Fruit fly (Drosophila melanogaster): ENCODE data around the gene Ugalt.

Ugalt gene

dm6 chrX:2703693-2704092 lies at the start of gene Ugalt (continued):
- TF ChIP-seq Side (GFP tag; optimal IDR thresholded peaks at IDR 0.05) (peak; percentile 100), sima (GFP tag; optimal IDR thresholded peaks at IDR 0.05) (peak; percentile 100), ATbp (GFP tag; optimal IDR thresholded peaks at IDR 0.05) (peak; percentile 100), ftz-f1 (GFP tag; optimal IDR thresholded peaks at IDR 0.05) (peak; percentile 99), CG7987 (GFP tag; optimal IDR thresholded peaks at IDR 0.05) (peak; percentile 100), CG13775 (GFP tag; optimal IDR thresholded peaks at IDR 0.05) (peak; percentile 100), E2f1 (GFP tag; IDR thresholded peaks at IDR 0.05) (peak; percentile 100), CG11695 (GFP tag; IDR thresholded peaks at IDR 0.05) (peak; percentile 100), CG6272 (GFP tag; IDR thresholded peaks at IDR 0.05) (peak; percentile 100), Gug (GFP tag; IDR thresholded peaks at IDR 0.05) (peak; percentile 100), Deaf1 (tag; optimal IDR thresholded peaks at IDR 0.05) (peak; percentile 95), CG1792 (GFP tag; optimal IDR thresholded peaks at IDR 0.05) (peak; percentile 100), CG13296 (GFP tag; optimal IDR thresholded peaks at IDR 0.05) (peak; percentile 100), tin (GFP tag; optimal IDR thresholded peaks at IDR 0.05) (peak; percentile 100), CG30431 (GFP tag; optimal IDR thresholded peaks at IDR 0.05) (peak; percentile 100), CG10274 (GFP tag; optimal IDR thresholded peaks at IDR 0.05) (peak; percentile 99), grn (GFP tag; optimal IDR thresholded peaks at IDR 0.05) (peak; percentile 99), Dll (GFP tag; IDR thresholded peaks at IDR 0.05; ENCODE audit: partially characterized antibody) (0 out of 4 replicates have a peak, but pooled peaks have one; percentile 24), gfzf (GFP tag; optimal IDR thresholded peaks at IDR 0.05) (peak; percentile 55), CG12942 (GFP tag; optimal IDR thresholded peaks at IDR 0.05) (peak; percentile 100), pnt (GFP tag; optimal IDR thresholded peaks at IDR 0.05) (peak; percentile 100), MTF-1 (GFP tag; optimal IDR thresholded peaks at IDR 0.05; ENCODE audit: borderline replicate concordance) (peak; percentile 100), dimm (GFP tag; IDR thresholded peaks at IDR 0.05) (peak; percentile 100), CG4820 (GFP tag; optimal IDR thresholded peaks at IDR 0.05) (peak; percentile 100), Pdp1 (GFP tag; optimal IDR thresholded peaks at IDR 0.05) (peak; percentile 100), z (GFP tag; IDR thresholded peaks at IDR 0.05) (peak; percentile 93), pum (GFP tag; optimal IDR thresholded peaks at IDR 0.05) (peak; percentile 100), mirr (GFP tag; optimal IDR thresholded peaks at IDR 0.05) (peak; percentile 100), h (optimal IDR thresholded peaks at IDR 0.05) (no peak), CG15601 (tag; optimal IDR thresholded peaks at IDR 0.05) (peak; percentile 99), Dip3 (GFP tag; optimal IDR thresholded peaks at IDR 0.05) (peak; percentile 100), lbe (GFP tag; optimal IDR thresholded peaks at IDR 0.05) (peak; percentile 99), CG9817 (tag; optimal IDR thresholded peaks at IDR 0.05) (peak; percentile 100), CG14965 (GFP tag; optimal IDR thresholded peaks at IDR 0.05; ENCODE audit: borderline replicate concordance) (peak; percentile 96), btn (GFP tag; optimal IDR thresholded peaks at IDR 0.05) (peak; percentile 100), unpg (GFP tag; optimal IDR thresholded peaks at IDR 0.05) (peak; percentile 100), CG7839 (tag; optimal IDR thresholded peaks at IDR 0.05) (peak; percentile 100), lilli (GFP tag; optimal IDR thresholded peaks at IDR 0.05) (peak; percentile 100), CG10654 (GFP tag; optimal IDR thresholded peaks at IDR 0.05) (peak; percentile 100), slp2 (GFP tag; optimal IDR thresholded peaks at IDR 0.05) (peak; percentile 100), CG4404 (GFP tag; IDR thresholded peaks at IDR 0.05) (peak; percentile 100), CG3281 (GFP tag; optimal IDR thresholded peaks at IDR 0.05) (peak; percentile 100), CG2120 (GFP tag; optimal IDR thresholded peaks at IDR 0.05) (peak; percentile 100), aop (GFP tag; IDR thresholded peaks at IDR 0.05) (peak; percentile 100), hb (GFP tag; IDR thresholded peaks at IDR 0.05; ENCODE audit: partially characterized antibody) (no peak), CG11456 (GFP tag; IDR thresholded peaks at IDR 0.05) (peak; percentile 100), Lhr (GFP tag; optimal IDR thresholded peaks at IDR 0.05) (peak; percentile 100), CG1603 (tag; optimal IDR thresholded peaks at IDR 0.05) (peak; percentile 99), CG1529 (GFP tag; optimal IDR thresholded peaks at IDR 0.05) (peak; percentile 100), CG6683 (GFP tag; optimal IDR thresholded peaks at IDR 0.05) (peak; percentile 100), onecut (GFP tag; IDR thresholded peaks at IDR 0.05) (peak; percentile 100)

All from whole organism, embryonic.